Fruit fly (Drosophila melanogaster): Measurements from ENCODE around the gene CG6985.

DNA sequence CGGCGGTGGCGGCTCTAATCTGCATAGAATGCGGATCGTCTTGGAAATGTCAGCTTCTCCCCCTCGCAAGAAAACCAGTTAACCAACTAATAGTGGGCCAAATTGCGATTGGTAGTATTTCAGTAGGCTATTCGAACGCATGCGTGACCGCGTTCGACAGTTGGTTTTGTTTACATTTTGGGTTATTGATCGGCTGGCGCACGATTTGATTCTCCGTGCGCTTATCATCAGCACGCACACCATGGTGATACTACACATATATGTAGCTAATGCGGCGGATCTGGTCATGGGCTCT lies 12.6 kb downstream of the CG6985 start:
- no peak for TF ChIP-seq CG8478 (optimal IDR thresholded peaks at IDR 0.05)
- no peak for TF ChIP-seq CTCF (optimal IDR thresholded peaks at IDR 0.05)

All from S2 (cell line).